Fruit fly (Drosophila melanogaster): Measurements from ENCODE around the gene CG14722.

- TF ChIP-seq CG18262 (tag; optimal IDR thresholded peaks at IDR 0.05) (no peak), ato (GFP tag; IDR thresholded peaks at IDR 0.05; ENCODE audit: partially characterized antibody) (no peak), CG3407 (GFP tag; optimal IDR thresholded peaks at IDR 0.05) (no peak), CG16815 (GFP tag; optimal IDR thresholded peaks at IDR 0.05) (no peak), slp2 (GFP tag; optimal IDR thresholded peaks at IDR 0.05) (no peak)
Measured at dm6 chr3R:11770733-11771132, 29.0 kb downstream of the CG14722 start.
